Worm (Caenorhabditis elegans) whole organism, L4 larva: ENCODE results near the gene aqp-12.

ENCODE experiments used
- D1046.2 ChIP-seq: fragments of 200-800 bp; sonication (Bioruptor generic); IDR thresholded peaks from 2 replicates; pipeline ENCODE4 v1.3.6; 2022; ENCODE audit warnings: missing genetic modification characterization, missing compliant biosample characterization
- F37D6.2 ChIP-seq: sonication (generic microtip); optimal IDR thresholded peaks from 2 replicates; lab custom pipeline; 2016; ENCODE audit warnings: mild to moderate bottlenecking, missing genetic modification characterization, missing compliant biosample characterization
- F49E8.2 ChIP-seq: sonication (generic microtip); optimal IDR thresholded peaks from 2 replicates; lab custom pipeline; 2016; ENCODE audit warnings: missing compliant biosample characterization, mild to moderate bottlenecking, missing genetic modification characterization, borderline replicate concordance
- Y5F2A.4 ChIP-seq: fragments of 200-800 bp; sonication (Bioruptor generic); optimal IDR thresholded peaks from 2 replicates; lab custom pipeline; 2018; ENCODE audit warnings: mild to moderate bottlenecking, missing genetic modification characterization, missing compliant biosample characterization
- Y75B8A.6 ChIP-seq: fragments of 200-800 bp; sonication (Bioruptor generic); IDR thresholded peaks from 2 replicates; pipeline ENCODE4 v1.3.6; 2022; ENCODE audit warnings: missing genetic modification reagents, missing genetic modification characterization, missing compliant biosample characterization
- ZK546.5 ChIP-seq, 2 experiments: sonication (generic microtip); optimal IDR thresholded peaks; 2 replicates each; lab custom pipeline; 2017; ENCODE audit warnings: missing biosample characterization in 2 of 2, missing genetic modification characterization in 2 of 2
- aha-1 ChIP-seq: fragments of 150-350 bp; peaks from one replicate; lab custom pipeline; 2014; ENCODE audit warnings: missing biosample characterization, missing genetic modification characterization
- ceh-28 ChIP-seq: fragments of 150-350 bp; optimal IDR thresholded peaks from 2 replicates; lab custom pipeline; 2014; ENCODE audit warnings: missing biosample characterization, missing genetic modification reagents, missing genetic modification characterization
- ceh-82 ChIP-seq: sonication (generic microtip); optimal IDR thresholded peaks from 2 replicates; lab custom pipeline; 2017; ENCODE audit warnings: missing biosample characterization, missing genetic modification characterization
- ctbp-1 ChIP-seq: fragments of 200-800 bp; sonication (Bioruptor generic); IDR thresholded peaks from 2 replicates; pipeline ENCODE4 v1.3.6; 2022; ENCODE audit warnings: missing genetic modification reagents, missing genetic modification characterization, missing compliant biosample characterization
- daf-12 ChIP-seq: fragments of 150-350 bp; optimal IDR thresholded peaks from 2 replicates; lab custom pipeline; 2014; ENCODE audit warnings: missing biosample characterization, missing genetic modification reagents, missing genetic modification characterization
- daf-16 ChIP-seq, 3 experiments: sonication (generic microtip); optimal IDR thresholded peaks; 2 replicates each; lab custom pipeline; 2016 to 2017; ENCODE audit warnings: missing genetic modification characterization in 3 of 3, missing genetic modification reagents in 3 of 3, mild to moderate bottlenecking in 2 of 3, missing compliant biosample characterization in 2 of 3, missing biosample characterization in 1 of 3, moderate library complexity in 1 of 3
- dmd-8 ChIP-seq: fragments of 200-800 bp; sonication (Bioruptor generic); IDR thresholded peaks from 2 replicates; pipeline ENCODE4 v1.3.6; 2022; ENCODE audit warnings: missing genetic modification characterization, missing compliant biosample characterization
- dve-1 ChIP-seq: sonication (generic microtip); optimal IDR thresholded peaks from 2 replicates; lab custom pipeline; 2017; ENCODE audit warnings: antibody characterized with exemption, mild to moderate bottlenecking, missing genetic modification characterization, missing compliant biosample characterization; ENCODE audit not compliant: insufficient read depth
- lin-15B ChIP-seq: fragments of 150-350 bp; sonication (generic microtip); optimal IDR thresholded peaks from 3 replicates; lab custom pipeline; 2014; ENCODE audit warnings: missing biosample characterization, missing genetic modification characterization
- lin-29 ChIP-seq: fragments of 200-800 bp; sonication (Bioruptor generic); IDR thresholded peaks from 2 replicates; pipeline ENCODE4 v1.3.6; 2022; ENCODE audit warnings: missing genetic modification reagents, missing genetic modification characterization, missing compliant biosample characterization
- lsy-2 ChIP-seq, 2 experiments: fragments of 150-350 bp in 1 of 2; sonication (generic microtip) in 1 of 2; optimal IDR thresholded peaks; 2 replicates each; lab custom pipeline; 2014 to 2017; ENCODE audit warnings: missing biosample characterization in 2 of 2, missing genetic modification characterization in 2 of 2
- mep-1 ChIP-seq: fragments of 150-350 bp; sonication (generic microtip); optimal IDR thresholded peaks from 3 replicates; lab custom pipeline; 2014; ENCODE audit warnings: missing biosample characterization, missing genetic modification characterization
- mes-2 ChIP-seq: sonication (generic microtip); optimal IDR thresholded peaks from 2 replicates; lab custom pipeline; 2016; ENCODE audit warnings: missing genotype, mild to moderate bottlenecking, missing genetic modification characterization, missing compliant biosample characterization; ENCODE audit not compliant: poor library complexity, severe bottlenecking
- mxl-2 ChIP-seq: fragments of 200-800 bp; sonication (Bioruptor generic); conservative IDR thresholded peaks from 2 replicates; pipeline ENCODE4 v1.3.6; 2022; ENCODE audit warnings: missing genetic modification reagents, missing genetic modification characterization, missing compliant biosample characterization
- nhr-10 ChIP-seq: fragments of 150-350 bp; optimal IDR thresholded peaks from 2 replicates; lab custom pipeline; 2014; ENCODE audit warnings: missing biosample characterization, missing genetic modification characterization
- nhr-11 ChIP-seq: fragments of 150-350 bp; optimal IDR thresholded peaks from 2 replicates; lab custom pipeline; 2014; ENCODE audit warnings: missing biosample characterization, missing genetic modification characterization
- nhr-25 ChIP-seq: sonication (generic microtip); optimal IDR thresholded peaks from 2 replicates; lab custom pipeline; 2017; ENCODE audit warnings: missing genetic modification characterization, mild to moderate bottlenecking, missing compliant biosample characterization, antibody characterized with exemption, moderate library complexity, borderline replicate concordance; ENCODE audit not compliant: insufficient read depth
- nhr-28 ChIP-seq: fragments of 150-350 bp; optimal IDR thresholded peaks from 2 replicates; lab custom pipeline; 2014; ENCODE audit warnings: missing biosample characterization, missing genetic modification characterization
- nhr-41 ChIP-seq: fragments of 200-800 bp; sonication (Bioruptor generic); IDR thresholded peaks from 2 replicates; pipeline ENCODE4 v1.3.6; 2022; ENCODE audit warnings: missing genetic modification reagents, missing genetic modification characterization, missing compliant biosample characterization
- pha-4 ChIP-seq, 2 experiments: fragments of 150-350 bp in 1 of 2; fragments of 200-800 bp in 1 of 2; sonication (Bioruptor generic) in 1 of 2; IDR thresholded peaks in 1 of 2; optimal IDR thresholded peaks in 1 of 2; 2 replicates each; pipeline versions ENCODE4 v1.3.6 to Lab custom; 2014 to 2022; ENCODE audit warnings: missing genetic modification characterization in 2 of 2, missing genetic modification reagents in 2 of 2, missing biosample characterization in 1 of 2, missing compliant biosample characterization in 1 of 2
- pqm-1 ChIP-seq: sonication (generic microtip); optimal IDR thresholded peaks from 2 replicates; lab custom pipeline; 2017; ENCODE audit warnings: missing biosample characterization, missing genetic modification characterization
- rbr-2 ChIP-seq: sonication (generic microtip); optimal IDR thresholded peaks from 2 replicates; lab custom pipeline; 2016; ENCODE audit warnings: missing genotype, missing genetic modification characterization, missing compliant biosample characterization
- set-16 ChIP-seq: fragments of 200-800 bp; sonication (Bioruptor generic); IDR thresholded peaks from 2 replicates; pipeline ENCODE4 v1.3.6; 2022; ENCODE audit warnings: missing genetic modification reagents, missing genetic modification characterization, missing compliant biosample characterization
- skn-1 ChIP-seq: fragments of 150-350 bp; optimal IDR thresholded peaks from 2 replicates; lab custom pipeline; 2014; ENCODE audit warnings: missing biosample characterization, missing genetic modification characterization
- tag-97 ChIP-seq: fragments of 200-800 bp; sonication (Bioruptor generic); IDR thresholded peaks from 2 replicates; pipeline ENCODE4 v1.3.6; 2022; ENCODE audit warnings: missing genetic modification characterization, missing compliant biosample characterization
- unc-130 ChIP-seq: sonication (generic microtip); optimal IDR thresholded peaks from 2 replicates; lab custom pipeline; 2016; ENCODE audit warnings: missing genetic modification reagents, missing genetic modification characterization, missing compliant biosample characterization
- unc-62 ChIP-seq, 3 experiments: fragments of 150-350 bp in 1 of 3; sonication (generic microtip); optimal IDR thresholded peaks in 2 of 3; peaks in 1 of 3; 1 replicate in 1 of 3; 2 replicates in 2 of 3; lab custom pipeline; 2014 to 2017; ENCODE audit warnings: missing biosample characterization in 3 of 3, missing genetic modification characterization in 3 of 3, missing genetic modification reagents in 3 of 3, missing genotype in 1 of 3
- zag-1 ChIP-seq: fragments of 150-350 bp; optimal IDR thresholded peaks from 2 replicates; lab custom pipeline; 2014; ENCODE audit warnings: missing biosample characterization, missing genetic modification characterization
- zfp-2 ChIP-seq: sonication (generic microtip); optimal IDR thresholded peaks from 2 replicates; lab custom pipeline; 2016; ENCODE audit warnings: mild to moderate bottlenecking, missing genetic modification characterization, missing compliant biosample characterization
- zfp-3 ChIP-seq: fragments of 200-800 bp; sonication (Bioruptor generic); conservative IDR thresholded peaks from 2 replicates; pipeline ENCODE4 v1.3.6; 2022; ENCODE audit warnings: missing genetic modification reagents, missing genetic modification characterization, missing compliant biosample characterization

The aqp-12 gene

DNA sequence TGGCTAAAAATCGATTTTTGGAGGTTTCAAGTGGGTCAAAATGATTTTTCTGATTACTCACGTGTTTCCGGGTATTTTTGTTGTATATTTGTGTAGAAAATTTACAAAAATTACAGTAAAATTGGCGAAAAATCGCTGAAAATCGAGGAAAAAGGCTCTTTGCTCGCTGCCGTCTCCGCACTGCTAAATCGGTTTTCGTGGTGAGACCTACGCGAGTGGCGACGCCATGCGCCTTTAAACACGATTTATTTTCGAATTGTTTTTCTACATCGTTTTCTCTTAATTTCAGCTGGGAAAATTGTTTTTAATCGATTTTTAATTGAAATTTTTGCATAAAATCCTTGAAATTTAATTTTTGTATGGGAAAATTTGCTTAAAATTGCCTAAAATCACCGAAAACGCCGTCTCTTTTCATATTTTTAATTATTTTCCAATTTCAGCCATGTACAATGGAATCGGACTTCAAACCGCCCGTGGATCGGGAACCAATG is 21.9 kb downstream of the aqp-12 start, which contains the start of the genes pqn-87 and rsr-2 (continued):
- TF ChIP-seq ceh-82 (tag; lab: Kevin White, UChicago) (no peak), F37D6.2 (tag; lab: Kevin White, UChicago) (no peak), mes-2 (peak; percentile 59)

DNA sequence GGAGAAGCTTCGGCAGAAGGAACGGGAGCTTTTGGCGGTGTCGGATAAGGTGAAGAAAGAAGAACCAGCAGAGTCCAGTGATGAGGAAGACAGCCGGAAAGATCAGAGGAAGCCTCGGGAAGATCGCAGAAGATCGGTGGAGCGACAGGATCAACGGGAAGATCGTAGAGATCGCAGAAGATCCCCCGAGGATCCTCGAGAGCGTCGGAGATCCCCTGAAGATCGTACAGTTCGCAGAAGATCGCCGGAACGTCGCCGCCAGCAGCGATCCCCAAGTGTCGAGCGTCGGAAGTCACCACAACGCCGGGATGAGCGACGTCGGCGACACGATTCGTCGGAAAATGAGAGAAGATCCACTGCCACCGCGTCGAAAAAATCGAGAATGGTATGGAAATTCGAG is 23.2 kb downstream of the aqp-12 start:
- TF ChIP-seq mxl-2 (GFP tag; lab: Robert Waterston, UW) (no peak), daf-16 (GFP tag; optimal IDR thresholded peaks at IDR 0.05; lab: Kevin White, UChicago) (no peak), daf-16 (tag; optimal IDR thresholded peaks at IDR 0.05; lab: Kevin White, UChicago) (no peak), skn-1 (tag; lab: Kevin White, UChicago) (no peak), daf-12 (tag; lab: Kevin White, UChicago) (no peak), ctbp-1 (GFP tag; lab: Robert Waterston, UW) (no peak), zfp-3 (GFP tag; lab: Robert Waterston, UW) (no peak), set-16 (GFP tag; lab: Robert Waterston, UW) (peak; percentile 88), nhr-11 (tag; lab: Kevin White, UChicago) (no peak)

DNA sequence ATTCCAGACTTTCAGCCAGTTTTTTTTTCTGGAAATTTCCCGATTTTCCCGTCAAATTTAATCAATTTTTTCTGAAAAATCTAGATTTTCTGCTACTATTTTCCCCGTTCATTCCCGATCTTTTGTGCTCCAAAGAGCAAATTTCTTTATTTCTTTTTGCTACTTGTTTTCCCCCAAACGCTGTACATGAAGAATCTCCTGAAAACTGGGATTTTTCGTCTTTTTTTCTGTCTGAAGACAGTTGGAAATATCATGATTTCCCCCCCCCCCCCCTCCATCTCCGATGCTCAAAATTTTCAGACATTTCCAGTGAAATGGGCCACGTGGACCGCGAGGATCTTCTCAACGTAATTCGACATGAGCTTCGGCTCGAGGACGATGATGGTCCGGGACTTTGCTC is 25.0 kb downstream of the aqp-12 start, which contains the start of gene sinh-1:
sinh-1 (plus strand) TSS at position 301 of the 400 bp plus-strand sequence.
- TF ChIP-seq pha-4 (GFP tag; IDR thresholded peaks at IDR 0.05; lab: Robert Waterston, UW) (no peak), pha-4 (tag; optimal IDR thresholded peaks at IDR 0.05; lab: Kevin White, UChicago) (no peak), set-16 (GFP tag; lab: Robert Waterston, UW) (0 out of 2 replicates have a peak, but pooled peaks have one; percentile 33), lin-15B (tag; lab: Kevin White, UChicago) (no peak)

DNA sequence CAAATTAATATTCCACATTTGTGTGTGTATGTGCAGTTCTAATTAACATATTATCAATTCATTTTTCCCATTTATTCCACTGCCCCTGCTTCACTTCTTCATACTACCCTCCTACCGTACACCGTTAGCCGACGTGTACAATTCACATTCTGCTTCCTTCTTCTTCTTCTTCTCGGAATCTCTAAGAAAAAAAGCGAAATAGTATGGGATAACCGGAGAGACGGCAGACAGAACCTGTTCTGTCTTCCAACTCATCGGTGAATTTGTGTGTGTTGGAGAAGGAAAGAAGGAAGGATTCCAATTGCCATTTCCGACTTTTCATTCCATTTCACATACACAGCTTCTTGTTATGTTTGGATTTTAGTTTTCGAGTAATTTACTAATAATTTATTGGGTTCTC is 34.5 kb downstream of the aqp-12 start:
- no peak for TF ChIP-seq tag-97 (GFP tag; lab: Robert Waterston, UW)
- TF ChIP-seq nhr-28 (tag; lab: Kevin White, UChicago): peak; percentile 55
- TF ChIP-seq unc-62 (GFP tag; optimal IDR thresholded peaks at IDR 0.05 in 1 of 2; lab: Kevin White, UChicago): peak in 1 of 2 experiments; percentile 85
- no peak for TF ChIP-seq unc-62 (tag; optimal IDR thresholded peaks at IDR 0.05; lab: Kevin White, UChicago)
- TF ChIP-seq zfp-2 (tag; lab: Kevin White, UChicago): no peak
- no peak for TF ChIP-seq dve-1 (tag; lab: Kevin White, UChicago)
- TF ChIP-seq lsy-2 (tag; optimal IDR thresholded peaks at IDR 0.05; lab: Kevin White, UChicago): peak in 1 of 2 experiments; percentile 52
- TF ChIP-seq aha-1 (tag; lab: Kevin White, UChicago): peak; percentile 48
- TF ChIP-seq zag-1 (tag; lab: Kevin White, UChicago): no peak

DNA sequence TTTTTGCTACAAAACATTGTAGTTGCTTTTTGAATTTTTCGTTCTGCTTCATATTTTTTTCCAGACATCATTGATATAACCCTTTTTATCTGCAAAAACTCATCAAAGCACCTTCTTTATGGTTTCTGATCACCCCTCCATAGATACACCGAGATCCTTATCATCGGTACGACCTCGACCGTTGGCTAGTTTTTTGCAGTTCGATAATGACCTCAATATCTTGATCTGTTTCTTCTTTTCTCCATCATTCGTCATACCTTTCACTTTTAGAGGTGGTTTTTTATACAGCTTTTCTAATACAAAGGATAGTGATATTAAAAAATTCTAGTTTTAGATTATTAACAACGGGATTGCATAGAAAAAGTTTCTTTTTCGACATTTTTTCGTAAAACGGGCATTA is 36.4 kb downstream of the aqp-12 start:
- peak in 1 of 2 experiments; percentile 32 for TF ChIP-seq lsy-2 (tag; optimal IDR thresholded peaks at IDR 0.05; lab: Kevin White, UChicago)
- no peak for TF ChIP-seq ceh-82 (tag; lab: Kevin White, UChicago)
- peak; percentile 53 for TF ChIP-seq nhr-28 (tag; lab: Kevin White, UChicago)
- no peak for TF ChIP-seq ZK546.5 (tag; optimal IDR thresholded peaks at IDR 0.05; lab: Kevin White, UChicago)
- TF ChIP-seq nhr-25 (tag; lab: Kevin White, UChicago): peak; percentile 18

DNA sequence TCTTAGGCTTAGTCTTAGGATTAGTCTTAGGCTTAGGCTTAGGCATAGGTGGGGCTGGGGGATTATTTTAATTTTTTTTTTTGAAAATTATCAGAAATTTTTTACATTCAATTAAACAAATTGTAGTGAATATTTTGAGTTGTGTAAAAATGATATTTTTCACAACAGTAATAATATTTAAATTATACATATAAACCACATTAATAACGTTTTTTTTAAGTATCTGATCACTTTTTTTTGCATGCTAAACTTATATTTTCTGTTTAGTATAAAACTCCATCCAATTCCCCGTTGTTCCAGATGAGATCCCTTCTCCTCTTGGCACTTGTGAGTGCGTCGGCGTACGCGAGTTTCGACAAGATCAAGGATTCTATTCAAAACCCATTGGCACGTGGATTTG is 37.1 kb downstream of the aqp-12 start, which contains the start of gene txdc-12.1:
txdc-12.1 (plus strand) TSS at position 301 of the 400 bp plus-strand sequence.
- TF ChIP-seq Y75B8A.6 (GFP tag; lab: Robert Waterston, UW) (no peak), Y5F2A.4 (GFP tag; lab: Kevin White, UChicago) (no peak), unc-130 (GFP tag; lab: Kevin White, UChicago) (no peak), daf-16 (GFP tag; optimal IDR thresholded peaks at IDR 0.05; lab: Kevin White, UChicago) (no peak), daf-16 (tag; optimal IDR thresholded peaks at IDR 0.05; lab: Kevin White, UChicago) (no peak), lin-29 (GFP tag; lab: Robert Waterston, UW) (no peak), nhr-41 (GFP tag; lab: Robert Waterston, UW) (no peak), pqm-1 (tag; lab: Kevin White, UChicago) (no peak), mep-1 (no peak), ceh-28 (tag; lab: Kevin White, UChicago) (no peak), dmd-8 (no peak), F49E8.2 (tag; lab: Kevin White, UChicago) (no peak), rbr-2 (tag; lab: Kevin White, UChicago) (no peak), nhr-10 (tag; lab: Kevin White, UChicago) (no peak), D1046.2 (no peak)
